Worm (Caenorhabditis elegans): ENCODE data around the gene map-2.
"Not testable (repeated sequence)": the region's sequence is repeated elsewhere in the genome, so short reads cannot be mapped to it uniquely, and the experiment has no call there.

DNA sequence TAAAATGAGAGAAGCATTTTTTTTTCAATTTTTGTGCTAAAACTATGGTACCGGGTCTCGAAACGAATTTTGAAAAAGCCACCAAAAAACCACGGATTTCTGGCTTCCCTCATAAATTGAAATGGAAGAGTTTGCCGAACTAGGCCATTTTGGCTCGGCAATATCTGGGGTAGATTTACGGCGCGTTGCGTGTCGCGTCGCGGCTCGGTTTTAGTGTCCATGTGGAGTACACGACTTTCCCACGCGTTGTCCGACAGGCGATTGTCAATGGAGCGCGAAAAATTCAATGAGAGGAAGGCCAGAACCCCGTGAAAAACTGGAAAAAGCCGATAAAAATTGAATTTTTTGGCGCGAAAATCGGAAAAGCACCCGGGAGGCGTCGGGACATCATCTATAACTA, 11.8 kb upstream of the map-2 start:
- TF ChIP-seq egl-27 (tag; optimal IDR thresholded peaks at IDR 0.05); unc-62 (GFP tag; optimal IDR thresholded peaks at IDR 0.05 in 1 of 2); unc-62 (tag; optimal IDR thresholded peaks at IDR 0.05); nhr-48 (tag; optimal IDR thresholded peaks at IDR 0.05); snpc-4 (tag; optimal IDR thresholded peaks at IDR 0.05); ama-1 (optimal IDR thresholded peaks at IDR 0.05); nhr-11 (tag; optimal IDR thresholded peaks at IDR 0.05); aly-2 (tag; optimal IDR thresholded peaks at IDR 0.05); F10B5.3 (tag; optimal IDR thresholded peaks at IDR 0.05); T26A8.4 (GFP tag; IDR thresholded peaks at IDR 0.05); hlh-30 (tag; optimal IDR thresholded peaks at IDR 0.05; ENCODE audit: insufficient read depth); ZK546.5 (tag; optimal IDR thresholded peaks at IDR 0.05); ces-1 (GFP tag; optimal IDR thresholded peaks at IDR 0.05); ceh-82 (tag; optimal IDR thresholded peaks at IDR 0.05); ztf-11 (tag; optimal IDR thresholded peaks at IDR 0.05): not testable (repeated sequence)
